Worm (Caenorhabditis elegans) whole organism, early embryonic: ENCODE measurements around the gene F19B2.5.

ENCODE experiments used
- B0310.2 ChIP-seq: sonication (generic microtip); optimal IDR thresholded peaks from 2 replicates; lab custom pipeline; 2016; ENCODE audit warnings: mild to moderate bottlenecking, missing genetic modification characterization, missing compliant biosample characterization
- aly-1 ChIP-seq: sonication (generic microtip); optimal IDR thresholded peaks from 2 replicates; lab custom pipeline; 2016; ENCODE audit warnings: missing genetic modification characterization, missing compliant biosample characterization
- ama-1 ChIP-seq: fragments of 150-350 bp; optimal IDR thresholded peaks from 2 replicates; lab custom pipeline; 2014
- ceh-13 ChIP-seq: fragments of 200-800 bp; sonication (Bioruptor generic); optimal IDR thresholded peaks from 2 replicates; lab custom pipeline; 2018; ENCODE audit warnings: mild to moderate bottlenecking, missing genetic modification characterization, missing compliant biosample characterization
- ceh-36 ChIP-seq: sonication (generic microtip); optimal IDR thresholded peaks from 2 replicates; lab custom pipeline; 2016; ENCODE audit warnings: missing genetic modification characterization, inconsistent platforms, missing compliant biosample characterization
- ets-7 ChIP-seq: sonication (generic microtip); optimal IDR thresholded peaks from 2 replicates; lab custom pipeline; 2016; ENCODE audit warnings: missing genotype, missing genetic modification characterization, missing compliant biosample characterization
- flt-1 ChIP-seq: fragments of 200-800 bp; sonication (Bioruptor generic); IDR thresholded peaks from 2 replicates; pipeline ENCODE4 v1.3.6; 2022; ENCODE audit warnings: missing genetic modification characterization, missing compliant biosample characterization
- hmbx-1 ChIP-seq: sonication (generic microtip); optimal IDR thresholded peaks from 2 replicates; lab custom pipeline; 2016; ENCODE audit warnings: mild to moderate bottlenecking, missing genetic modification characterization, missing compliant biosample characterization
- hmg-4 ChIP-seq: fragments of 200-800 bp; sonication (Bioruptor generic); optimal IDR thresholded peaks from 2 replicates; lab custom pipeline; 2018; ENCODE audit warnings: mild to moderate bottlenecking, missing genetic modification characterization, missing compliant biosample characterization
- hnd-1 ChIP-seq: sonication (generic microtip); optimal IDR thresholded peaks from 2 replicates; lab custom pipeline; 2016; ENCODE audit warnings: missing genetic modification characterization, missing compliant biosample characterization
- pes-1 ChIP-seq: fragments of 200-800 bp; sonication (Bioruptor generic); IDR thresholded peaks from 2 replicates; pipeline ENCODE4 v1.3.6; 2022; ENCODE audit warnings: missing genetic modification reagents, missing genetic modification characterization, missing compliant biosample characterization
- scrt-1 ChIP-seq: fragments of 200-800 bp; sonication (Bioruptor generic); IDR thresholded peaks from 2 replicates; pipeline ENCODE4 v1.3.6; 2022; ENCODE audit warnings: missing genetic modification characterization, missing compliant biosample characterization
- tbx-11 ChIP-seq: fragments of 200-800 bp; sonication (Bioruptor generic); IDR thresholded peaks from 2 replicates; pipeline ENCODE4 v1.3.6; 2022; ENCODE audit warnings: missing genetic modification characterization, missing compliant biosample characterization
- tbx-37 ChIP-seq: fragments of 200-800 bp; sonication (Bioruptor generic); conservative IDR thresholded peaks from 2 replicates; pipeline ENCODE4 v1.3.6; 2022; ENCODE audit warnings: missing genetic modification reagents, missing genetic modification characterization, missing compliant biosample characterization

DNA sequence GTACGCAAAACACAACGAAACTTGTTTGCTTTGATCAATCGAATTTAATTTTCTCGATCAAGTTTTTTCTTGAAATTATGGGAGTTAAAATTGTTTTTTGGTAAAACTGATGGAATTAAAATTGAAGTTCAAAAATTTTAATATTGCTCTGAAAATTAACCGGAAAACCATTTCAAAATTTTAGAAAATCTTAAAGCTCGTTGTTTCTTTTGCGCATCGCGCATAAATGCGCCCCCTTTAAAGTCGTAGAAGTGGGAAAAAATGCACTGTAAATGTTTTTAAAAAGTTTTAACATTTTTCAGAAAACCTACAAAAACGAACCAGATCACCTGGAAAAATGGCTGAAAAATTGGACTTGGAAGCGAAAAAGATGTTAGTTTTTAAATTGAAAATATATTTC lies 39.1 kb upstream of the F19B2.5 start, which contains the start of gene fbxa-113:
- TF ChIP-seq ama-1 (lab: Kevin White, UChicago) (no peak), ceh-13 (GFP tag; lab: Kevin White, UChicago) (no peak), hmg-4 (GFP tag; lab: Kevin White, UChicago) (no peak), hmbx-1 (tag; lab: Kevin White, UChicago) (no peak), pes-1 (no peak), hnd-1 (tag; lab: Kevin White, UChicago) (no peak), flt-1 (GFP tag; lab: Robert Waterston, UW) (no peak), tbx-37 (no peak), ceh-36 (tag; lab: Kevin White, UChicago) (no peak), scrt-1 (GFP tag; lab: Robert Waterston, UW) (no peak), ets-7 (tag; lab: Kevin White, UChicago) (no peak), tbx-11 (GFP tag; lab: Robert Waterston, UW) (no peak), aly-1 (tag; lab: Kevin White, UChicago) (no peak), B0310.2 (tag; lab: Kevin White, UChicago) (no peak)
